Fruit fly (Drosophila melanogaster) whole organism, wandering third instar larva: ENCODE results near the gene CG14153.
A peak's percentile ranks its signal among the peaks of the same experiment; 100 is the strongest.

Experiments
- Abd-B ChIP-seq: fragments of >200 bp; optimal IDR thresholded peaks from 2 replicates; lab custom pipeline; 2017; ENCODE audit warnings: missing biosample characterization, missing genetic modification characterization
- CG32264 ChIP-seq: fragments of 200-800 bp; sonication (Bioruptor generic); optimal IDR thresholded peaks from 2 replicates; lab custom pipeline; 2016; ENCODE audit warnings: missing biosample characterization, missing genetic modification characterization
- CG9705 ChIP-seq: fragments of 200-800 bp; sonication (Bioruptor generic); optimal IDR thresholded peaks from 2 replicates; lab custom pipeline; 2018; ENCODE audit warnings: missing biosample characterization, mild to moderate bottlenecking, missing genetic modification characterization
- CrebA ChIP-seq: fragments of 200-800 bp; sonication (Bioruptor generic); optimal IDR thresholded peaks from 2 replicates; lab custom pipeline; 2016; ENCODE audit warnings: missing biosample characterization, mild to moderate bottlenecking, missing genetic modification characterization, borderline replicate concordance
- Dfd ChIP-seq: fragments of >200 bp; optimal IDR thresholded peaks from 2 replicates; lab custom pipeline; 2017; ENCODE audit warnings: missing biosample characterization, missing genetic modification characterization
- Dif ChIP-seq: fragments of 200-275, 200-300 bp; sonication (Bioruptor generic); optimal IDR thresholded peaks from 2 replicates; lab custom pipeline; 2018; ENCODE audit warnings: missing biosample characterization, missing genetic modification characterization; ENCODE audit not compliant: partially characterized antibody
- GATAd ChIP-seq: sonication (Bioruptor generic); optimal IDR thresholded peaks from 2 replicates; lab custom pipeline; 2016; ENCODE audit warnings: missing biosample characterization, missing genetic modification characterization
- HLH106 ChIP-seq: fragments of 200-800 bp; optimal IDR thresholded peaks from 3 replicates; lab custom pipeline; 2019; ENCODE audit warnings: missing biosample characterization, mild to moderate bottlenecking, missing genetic modification characterization, moderate library complexity
- Hnf4 ChIP-seq: fragments of 200-800 bp; sonication (Bioruptor generic); optimal IDR thresholded peaks from 2 replicates; lab custom pipeline; 2016; ENCODE audit warnings: missing biosample characterization, mild to moderate bottlenecking, missing genetic modification characterization
- Hr78 ChIP-seq: fragments of >200 bp; optimal IDR thresholded peaks from 2 replicates; lab custom pipeline; 2017; ENCODE audit warnings: missing biosample characterization, missing genetic modification characterization
- Hr83 ChIP-seq: fragments of 200-300 bp; sonication (Bioruptor generic); optimal IDR thresholded peaks from 2 replicates; lab custom pipeline; 2016; ENCODE audit warnings: missing biosample characterization, mild to moderate bottlenecking, missing genetic modification characterization, moderate library complexity; ENCODE audit not compliant: poor library complexity, severe bottlenecking
- Jra ChIP-seq: sonication (Bioruptor generic); optimal IDR thresholded peaks from 2 replicates; lab custom pipeline; 2016; ENCODE audit warnings: missing biosample characterization, missing genetic modification characterization
- Mio ChIP-seq: sonication (Bioruptor generic); optimal IDR thresholded peaks from 2 replicates; lab custom pipeline; 2016; ENCODE audit warnings: missing biosample characterization, missing genetic modification characterization
- Myc ChIP-seq: fragments of >200 bp; optimal IDR thresholded peaks from 2 replicates; lab custom pipeline; 2017
- N ChIP-seq: fragments of >200 bp; optimal IDR thresholded peaks from 2 replicates; lab custom pipeline; 2018; ENCODE audit warnings: missing biosample characterization, missing external identifiers, missing genetic modification characterization
- OdsH ChIP-seq: fragments of 200-800 bp; sonication (Bioruptor generic); optimal IDR thresholded peaks from 2 replicates; lab custom pipeline; 2016; ENCODE audit warnings: missing biosample characterization, mild to moderate bottlenecking, missing genetic modification characterization
- Rel ChIP-seq, 2 experiments: fragments of 200-800 bp; sonication (Bioruptor generic) in 1 of 2; optimal IDR thresholded peaks; 2 replicates in 1 of 2; 3 replicates in 1 of 2; lab custom pipeline; 2016 to 2019; ENCODE audit warnings: mild to moderate bottlenecking in 2 of 2, missing biosample characterization in 2 of 2, missing genetic modification characterization in 2 of 2, moderate library complexity in 1 of 2
- Sp1 ChIP-seq: fragments of 200-800 bp; sonication (Bioruptor generic); optimal IDR thresholded peaks from 3 replicates; lab custom pipeline; 2019; ENCODE audit warnings: missing biosample characterization, mild to moderate bottlenecking, missing genetic modification characterization, moderate library complexity
- Vsx2 ChIP-seq: fragments of 200-300, 225-300 bp; sonication (Bioruptor generic); optimal IDR thresholded peaks from 2 replicates; lab custom pipeline; 2018; ENCODE audit warnings: missing biosample characterization, missing genetic modification characterization; ENCODE audit not compliant: partially characterized antibody
- br ChIP-seq: fragments of 200-800 bp; sonication (Bioruptor generic); optimal IDR thresholded peaks from 2 replicates; lab custom pipeline; 2016; ENCODE audit warnings: missing biosample characterization, missing genetic modification characterization
- brk ChIP-seq: fragments of 200-800 bp; sonication (Bioruptor generic); optimal IDR thresholded peaks from 2 replicates; lab custom pipeline; 2016; ENCODE audit warnings: missing biosample characterization, mild to moderate bottlenecking, missing genetic modification characterization
- dl ChIP-seq, 2 experiments: fragments of 175-275, 200-275 bp in 1 of 2; fragments of 200-275 bp in 1 of 2; sonication (Bioruptor generic); optimal IDR thresholded peaks; lab custom pipeline; 2018; ENCODE audit warnings: mild to moderate bottlenecking in 2 of 2, missing biosample characterization in 2 of 2, missing genetic modification characterization in 2 of 2, moderate library complexity in 2 of 2; ENCODE audit not compliant: partially characterized antibody in 2 of 2, insufficient read depth in 1 of 2
- dmrt93B ChIP-seq: fragments of 200-800 bp; sonication (Bioruptor generic); optimal IDR thresholded peaks from 2 replicates; lab custom pipeline; 2018; ENCODE audit warnings: missing biosample characterization, mild to moderate bottlenecking, missing genetic modification characterization
- dsf ChIP-seq: sonication (Bioruptor generic); optimal IDR thresholded peaks from 2 replicates; lab custom pipeline; 2016; ENCODE audit warnings: missing biosample characterization, missing genetic modification characterization, borderline replicate concordance
- ey ChIP-seq: fragments of 200-800 bp; sonication (Bioruptor generic); optimal IDR thresholded peaks from 2 replicates; lab custom pipeline; 2016; ENCODE audit warnings: missing biosample characterization, missing genetic modification characterization
- foxo ChIP-seq, 2 experiments: fragments of 200-800 bp; sonication (Bioruptor generic); optimal IDR thresholded peaks; 2 replicates in 1 of 2; 3 replicates in 1 of 2; lab custom pipeline; 2016 to 2017; ENCODE audit warnings: missing biosample characterization in 2 of 2, missing genetic modification characterization in 2 of 2
- fru ChIP-seq: fragments of 200-800 bp; sonication (Bioruptor generic); optimal IDR thresholded peaks from 3 replicates; lab custom pipeline; 2016; ENCODE audit warnings: missing biosample characterization, mild to moderate bottlenecking, missing genetic modification characterization
- h ChIP-seq: fragments of 200-800 bp; sonication (Bioruptor generic); optimal IDR thresholded peaks from 3 replicates; lab custom pipeline; 2016; ENCODE audit warnings: missing biosample characterization, mild to moderate bottlenecking, missing genetic modification characterization
- jim ChIP-seq: fragments of 175-275, 200-325 bp; sonication (Bioruptor generic); optimal IDR thresholded peaks from 2 replicates; lab custom pipeline; 2016; ENCODE audit warnings: missing biosample characterization, mild to moderate bottlenecking, missing genetic modification characterization
- lola ChIP-seq: fragments of >200 bp; optimal IDR thresholded peaks from 2 replicates; lab custom pipeline; 2017; ENCODE audit warnings: missing biosample characterization, missing genetic modification characterization
- pan ChIP-seq: fragments of >200 bp; optimal IDR thresholded peaks from 2 replicates; lab custom pipeline; 2017
- psq ChIP-seq: fragments of 200-800 bp; sonication (Bioruptor generic); optimal IDR thresholded peaks from 3 replicates; lab custom pipeline; 2017; ENCODE audit warnings: missing biosample characterization, mild to moderate bottlenecking, missing genetic modification characterization, moderate library complexity
- rgr ChIP-seq: fragments of 200-800 bp; sonication (Bioruptor generic); optimal IDR thresholded peaks from 3 replicates; lab custom pipeline; 2016; ENCODE audit warnings: missing biosample characterization, mild to moderate bottlenecking, missing genetic modification characterization
- sage ChIP-seq: fragments of 200-800 bp; sonication (Bioruptor generic); optimal IDR thresholded peaks from 2 replicates; lab custom pipeline; 2016; ENCODE audit warnings: missing biosample characterization, mild to moderate bottlenecking, missing genetic modification characterization
- sv ChIP-seq: fragments of 200-800 bp; sonication (Bioruptor generic); optimal IDR thresholded peaks from 3 replicates; lab custom pipeline; 2016; ENCODE audit warnings: missing biosample characterization, missing genetic modification characterization
- tai ChIP-seq: sonication (Bioruptor generic); optimal IDR thresholded peaks from 2 replicates; lab custom pipeline; 2016; ENCODE audit warnings: missing biosample characterization, missing genetic modification characterization
- usp ChIP-seq: fragments of >200 bp; optimal IDR thresholded peaks from 2 replicates; lab custom pipeline; 2017; ENCODE audit warnings: missing biosample characterization, missing genetic modification characterization
- woc ChIP-seq: sonication (Bioruptor generic); optimal IDR thresholded peaks from 2 replicates; lab custom pipeline; 2016; ENCODE audit warnings: missing biosample characterization, mild to moderate bottlenecking, missing genetic modification characterization

CG14153 gene

DNA sequence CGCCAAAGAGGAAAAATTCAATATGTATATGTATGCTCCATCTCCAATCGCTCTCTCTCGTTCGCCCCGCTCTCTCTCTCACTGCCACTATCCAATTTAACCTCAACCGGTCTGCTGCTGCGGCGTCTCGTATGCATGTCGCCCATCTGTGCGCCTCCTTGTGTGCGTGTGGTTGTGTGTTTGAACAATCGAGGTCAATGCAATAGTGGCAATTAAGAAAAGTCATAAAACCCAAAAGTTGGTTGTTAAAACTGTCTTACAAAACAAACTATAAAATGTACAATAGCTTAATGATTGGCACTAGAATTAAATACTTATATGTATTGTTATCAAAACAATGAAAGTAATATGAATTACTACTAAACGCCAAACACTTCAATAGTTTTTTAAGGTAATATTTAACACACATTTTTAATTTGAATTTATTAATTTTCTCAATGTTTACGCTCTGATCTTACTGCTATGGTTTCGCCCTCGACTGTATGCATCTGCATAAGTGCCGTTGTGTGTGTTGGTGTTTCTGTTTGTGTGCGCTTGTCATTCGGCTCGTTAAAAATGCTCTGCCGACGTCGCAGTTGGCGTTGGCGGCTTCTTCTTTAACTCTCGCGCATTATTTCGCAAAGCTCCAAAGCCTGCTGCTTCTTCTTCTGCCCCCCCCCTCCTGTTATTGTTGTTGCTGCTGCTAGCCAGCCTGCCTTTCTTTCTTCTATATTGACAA lies 22.3 kb downstream of the CG14153 start:
- TF ChIP-seq Hr83 (peak; percentile 67), CG9705 (GFP tag; lab: Kevin White, UChicago) (peak; percentile 96), Hnf4 (GFP tag; lab: Kevin White, UChicago) (peak; percentile 90), dsf (GFP tag; lab: Kevin White, UChicago) (peak; percentile 88), psq (GFP tag; lab: Kevin White, UChicago) (peak; percentile 97), rgr (peak; percentile 98), jim (no peak), CrebA (GFP tag; lab: Kevin White, UChicago) (no peak), CG32264 (GFP tag; lab: Kevin White, UChicago) (peak; percentile 77), pan (no peak), woc (peak; percentile 98), brk (GFP tag; lab: Kevin White, UChicago) (peak; percentile 95), OdsH (GFP tag; lab: Kevin White, UChicago) (peak; percentile 98), ey (peak; percentile 95), dmrt93B (GFP tag; lab: Kevin White, UChicago) (peak; percentile 97), Vsx2 (GFP tag; lab: Kevin White, UChicago) (no peak), Abd-B (no peak), Myc (lab: Kevin White, UChicago) (no peak), dl (GFP tag; optimal IDR thresholded peaks at IDR 0.05; lab: Kevin White, UChicago; ENCODE audit: insufficient read depth in 1 of 2, partially characterized antibody in 2 of 2) (peak; percentile 25 to 71), GATAd (GFP tag; lab: Kevin White, UChicago) (peak; percentile 68), Sp1 (GFP tag; lab: Kevin White, UChicago) (peak; percentile 99), br (peak; percentile 97), Hr78 (GFP tag; lab: Kevin White, UChicago) (no peak), HLH106 (tag; lab: Kevin White, UChicago) (peak; percentile 99), Mio (GFP tag; lab: Kevin White, UChicago) (peak; percentile 74), N (no peak), usp (GFP tag; lab: Kevin White, UChicago) (no peak), tai (peak; percentile 92), sage (GFP tag; lab: Kevin White, UChicago) (peak; percentile 93), foxo (GFP tag; optimal IDR thresholded peaks at IDR 0.05; lab: Kevin White, UChicago) (peak; percentile 69 to 99), sv (GFP tag; lab: Kevin White, UChicago) (peak; percentile 92), lola (GFP tag; lab: Kevin White, UChicago) (no peak), Rel (GFP tag; optimal IDR thresholded peaks at IDR 0.05; lab: Kevin White, UChicago) (peak; percentile 89), Rel (tag; optimal IDR thresholded peaks at IDR 0.05; lab: Kevin White, UChicago) (peak; percentile 89), Dfd (GFP tag; lab: Kevin White, UChicago) (peak; percentile 98), Dif (GFP tag; lab: Kevin White, UChicago) (peak; percentile 82), Jra (GFP tag; lab: Kevin White, UChicago) (peak; percentile 93), fru (peak; percentile 99), h (GFP tag; lab: Kevin White, UChicago) (peak; percentile 99)
- TF ChIP-seq, all 38 proteins: peak for 28

DNA sequence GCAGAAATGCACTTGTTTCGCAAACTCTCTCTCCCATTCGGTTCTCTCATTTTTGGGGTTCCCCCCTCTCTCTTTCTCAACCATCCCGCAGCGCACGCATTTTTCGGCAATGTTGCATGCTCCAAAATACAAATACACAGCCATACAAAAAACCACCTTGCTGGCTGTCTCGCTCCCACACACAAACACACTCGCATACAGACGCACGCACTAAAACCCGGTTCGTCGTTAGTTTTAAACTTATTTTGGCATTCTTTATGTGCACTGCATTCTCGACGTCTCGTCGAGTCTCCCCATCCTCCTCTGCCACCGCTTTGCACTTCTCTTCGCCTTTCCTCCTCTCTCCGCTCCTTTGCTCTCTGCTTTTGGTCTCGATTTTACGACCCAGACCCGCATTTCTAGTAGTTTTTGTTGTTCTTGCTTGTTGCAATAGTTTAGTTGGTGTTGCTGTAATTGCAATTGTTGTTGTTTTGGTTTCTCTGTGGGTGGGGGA lies 23.2 kb downstream of the CG14153 start:
- TF ChIP-seq psq (GFP tag; lab: Kevin White, UChicago) (peak; percentile 95), OdsH (GFP tag; lab: Kevin White, UChicago) (no peak), Dif (GFP tag; lab: Kevin White, UChicago) (peak; percentile 68), Rel (GFP tag; optimal IDR thresholded peaks at IDR 0.05; lab: Kevin White, UChicago) (no peak), Rel (tag; optimal IDR thresholded peaks at IDR 0.05; lab: Kevin White, UChicago) (peak; percentile 93), lola (GFP tag; lab: Kevin White, UChicago) (no peak)
